Worm (Caenorhabditis elegans) whole organism, L3 larva: ENCODE results near the gene his-4.

ENCODE experiments used
- R02D3.7 ChIP-seq: fragments of 150-350 bp; optimal IDR thresholded peaks from 2 replicates; lab custom pipeline; 2014; ENCODE audit warnings: missing biosample characterization, missing genetic modification characterization
- ZK546.5 ChIP-seq: sonication (generic microtip); optimal IDR thresholded peaks from 2 replicates; lab custom pipeline; 2017; ENCODE audit warnings: missing biosample characterization, missing genetic modification characterization
- ama-1 ChIP-seq: fragments of 150-350 bp; optimal IDR thresholded peaks from 2 replicates; lab custom pipeline; 2018
- ceh-16 ChIP-seq: sonication (generic microtip); optimal IDR thresholded peaks from 2 replicates; lab custom pipeline; 2017; ENCODE audit warnings: missing biosample characterization, missing genetic modification characterization
- ceh-28 ChIP-seq: fragments of 150-350 bp; optimal IDR thresholded peaks from 2 replicates; lab custom pipeline; 2014; ENCODE audit warnings: missing biosample characterization, missing genetic modification reagents, missing genetic modification characterization
- ceh-82 ChIP-seq: fragments of 150-350 bp; optimal IDR thresholded peaks from 2 replicates; lab custom pipeline; 2014; ENCODE audit warnings: missing biosample characterization, missing genetic modification characterization
- daf-12 ChIP-seq: fragments of 150-350 bp; optimal IDR thresholded peaks from 2 replicates; lab custom pipeline; 2014; ENCODE audit warnings: missing biosample characterization, missing genetic modification reagents, missing genetic modification characterization
- egl-27 ChIP-seq: sonication (generic microtip); optimal IDR thresholded peaks from 4 replicates; lab custom pipeline; 2017; ENCODE audit warnings: missing biosample characterization, missing genetic modification reagents, missing genetic modification characterization
- egl-5 ChIP-seq: fragments of 150-350 bp; optimal IDR thresholded peaks from 2 replicates; lab custom pipeline; 2017; ENCODE audit warnings: missing biosample characterization, missing genetic modification reagents, missing genetic modification characterization, inconsistent platforms
- elt-1 ChIP-seq: fragments of 150-350 bp; optimal IDR thresholded peaks from 2 replicates; lab custom pipeline; 2014; ENCODE audit warnings: missing biosample characterization, missing genetic modification characterization
- elt-2 ChIP-seq: sonication (generic microtip); optimal IDR thresholded peaks from 2 replicates; lab custom pipeline; 2016; ENCODE audit warnings: missing genetic modification reagents, mild to moderate bottlenecking, missing genetic modification characterization, missing compliant biosample characterization
- hmg-11 ChIP-seq: sonication (generic microtip); optimal IDR thresholded peaks from 2 replicates; lab custom pipeline; 2016; ENCODE audit warnings: missing genetic modification characterization, missing compliant biosample characterization
- lin-39 ChIP-seq: fragments of 150-350 bp; optimal IDR thresholded peaks from 2 replicates; lab custom pipeline; 2018; ENCODE audit warnings: missing biosample characterization, missing genetic modification reagents, missing genetic modification characterization
- mdl-1 ChIP-seq: fragments of 150-350 bp; optimal IDR thresholded peaks from 2 replicates; lab custom pipeline; 2014; ENCODE audit warnings: missing biosample characterization, missing genetic modification characterization
- mml-1 ChIP-seq: fragments of 150-350 bp; sonication (generic microtip); optimal IDR thresholded peaks from 3 replicates; lab custom pipeline; 2014; ENCODE audit warnings: missing biosample characterization, missing genetic modification characterization
- nfya-1 ChIP-seq: sonication (generic microtip); optimal IDR thresholded peaks from 2 replicates; lab custom pipeline; 2017; ENCODE audit warnings: missing genetic modification characterization, mild to moderate bottlenecking, missing compliant biosample characterization, antibody characterized with exemption, moderate library complexity; ENCODE audit not compliant: insufficient read depth
- nhr-12 ChIP-seq: fragments of 150-350 bp; optimal IDR thresholded peaks from 2 replicates; lab custom pipeline; 2014; ENCODE audit warnings: missing biosample characterization, missing genetic modification characterization
- nhr-23 ChIP-seq: fragments of 150-350 bp; optimal IDR thresholded peaks from 2 replicates; lab custom pipeline; 2014; ENCODE audit warnings: missing biosample characterization, missing genetic modification reagents, missing genetic modification characterization
- nhr-237 ChIP-seq: fragments of 150-350 bp; optimal IDR thresholded peaks from 2 replicates; lab custom pipeline; 2014; ENCODE audit warnings: missing biosample characterization, missing genetic modification characterization
- nhr-25 ChIP-seq: sonication (generic microtip); optimal IDR thresholded peaks from 2 replicates; lab custom pipeline; 2017; ENCODE audit warnings: missing biosample characterization, missing genetic modification characterization
- nhr-28 ChIP-seq: fragments of 150-350 bp; optimal IDR thresholded peaks from 2 replicates; lab custom pipeline; 2014; ENCODE audit warnings: missing biosample characterization, missing genetic modification characterization
- nhr-43 ChIP-seq: sonication (generic microtip); optimal IDR thresholded peaks from 2 replicates; lab custom pipeline; 2016; ENCODE audit warnings: mild to moderate bottlenecking, missing genetic modification characterization, missing compliant biosample characterization; ENCODE audit not compliant: poor library complexity, severe bottlenecking
- nhr-67 ChIP-seq: fragments of 150-350 bp; optimal IDR thresholded peaks from 2 replicates; lab custom pipeline; 2014; ENCODE audit warnings: missing biosample characterization, missing genetic modification characterization
- nhr-76 ChIP-seq: fragments of 150-350 bp; sonication (generic microtip); optimal IDR thresholded peaks from 5 replicates; lab custom pipeline; 2014; ENCODE audit warnings: missing biosample characterization, missing genetic modification characterization
- pha-4 ChIP-seq: fragments of 150-350 bp; optimal IDR thresholded peaks from 2 replicates; lab custom pipeline; 2014; ENCODE audit warnings: missing biosample characterization, missing genetic modification reagents, missing genetic modification characterization
- pqm-1 ChIP-seq: fragments of 150-350 bp; optimal IDR thresholded peaks from 2 replicates; lab custom pipeline; 2017; ENCODE audit warnings: missing biosample characterization, missing genetic modification characterization, inconsistent platforms
- sea-2 ChIP-seq: fragments of 150-350 bp; sonication (generic microtip); optimal IDR thresholded peaks from 4 replicates; lab custom pipeline; 2014; ENCODE audit warnings: missing biosample characterization, missing genetic modification reagents, missing genetic modification characterization
- skn-1 ChIP-seq: fragments of 150-350 bp; optimal IDR thresholded peaks from 2 replicates; lab custom pipeline; 2014; ENCODE audit warnings: missing biosample characterization, missing genetic modification characterization
- snpc-4 ChIP-seq: fragments of 150-350 bp; optimal IDR thresholded peaks from 2 replicates; lab custom pipeline; 2014; ENCODE audit warnings: missing biosample characterization, missing genetic modification characterization
- tbx-2 ChIP-seq: sonication (generic microtip); optimal IDR thresholded peaks from 2 replicates; lab custom pipeline; 2016; ENCODE audit warnings: mild to moderate bottlenecking, missing genetic modification characterization, missing compliant biosample characterization
- unc-62 ChIP-seq: fragments of 150-350 bp; sonication (generic microtip); optimal IDR thresholded peaks from 4 replicates; lab custom pipeline; 2014; ENCODE audit warnings: missing biosample characterization, missing genetic modification reagents, missing genetic modification characterization
- zag-1 ChIP-seq: fragments of 150-350 bp; optimal IDR thresholded peaks from 2 replicates; lab custom pipeline; 2014; ENCODE audit warnings: missing biosample characterization, missing genetic modification characterization
- ztf-4 ChIP-seq: fragments of 150-350 bp; optimal IDR thresholded peaks from 2 replicates; lab custom pipeline; 2014; ENCODE audit warnings: missing biosample characterization, missing genetic modification characterization

The his-4 gene

ce11 chrV:16040140-16040827 is at the start of gene his-4, which contains the start of gene his-3:
Gene his-4 (minus strand): TSS chrV:16040515.
Gene his-3 (plus strand): TSS chrV:16040808.
- TF ChIP-seq elt-2 (tag; lab: Kevin White, UChicago) (peak; percentile 60), nhr-25 (tag; lab: Kevin White, UChicago) (peak; percentile 93), nhr-23 (tag; lab: Kevin White, UChicago) (peak; percentile 30), pqm-1 (tag; lab: Kevin White, UChicago) (peak; percentile 41), pha-4 (peak; percentile 68), elt-1 (tag; lab: Kevin White, UChicago) (peak; percentile 11), snpc-4 (tag; lab: Kevin White, UChicago) (peak; percentile 28)

DNA sequence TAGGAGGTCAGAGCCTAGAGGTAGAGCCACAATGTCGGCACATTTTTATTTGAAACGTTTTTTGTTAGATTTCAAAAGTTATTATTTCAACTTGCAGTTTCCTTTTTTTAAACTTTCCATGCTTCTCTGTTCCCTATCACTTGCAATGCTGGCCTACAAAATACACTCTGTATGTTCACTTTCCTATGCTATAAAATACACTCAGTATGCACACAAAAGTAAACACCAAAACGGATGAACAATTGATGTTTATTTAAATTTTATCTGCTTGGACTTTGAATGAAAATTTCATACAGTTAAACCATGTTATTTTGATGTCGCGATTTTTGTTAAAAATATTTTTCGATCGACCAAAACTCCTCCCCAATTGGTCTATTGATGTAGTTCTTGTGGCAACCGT is 40.4 kb upstream of the his-4 start:
- TF ChIP-seq pqm-1 (tag; lab: Kevin White, UChicago) (peak; percentile 68), elt-2 (tag; lab: Kevin White, UChicago) (peak; percentile 18), egl-27 (no peak), pha-4 (peak; percentile 44)

- TF ChIP-seq zag-1 (tag; lab: Kevin White, UChicago), result no peak
- TF ChIP-seq ceh-28 (tag; lab: Kevin White, UChicago), result no peak
- TF ChIP-seq tbx-2, result no peak
- no peak for TF ChIP-seq nhr-25 (tag; lab: Kevin White, UChicago)
- TF ChIP-seq pqm-1 (tag; lab: Kevin White, UChicago), result peak; percentile 74
- no peak for TF ChIP-seq ceh-82 (tag; lab: Kevin White, UChicago)
- TF ChIP-seq elt-2 (tag; lab: Kevin White, UChicago), result peak; percentile 84
Observed at ce11 chrV:16080039-16080438, 39.7 kb upstream of the his-4 start.

DNA sequence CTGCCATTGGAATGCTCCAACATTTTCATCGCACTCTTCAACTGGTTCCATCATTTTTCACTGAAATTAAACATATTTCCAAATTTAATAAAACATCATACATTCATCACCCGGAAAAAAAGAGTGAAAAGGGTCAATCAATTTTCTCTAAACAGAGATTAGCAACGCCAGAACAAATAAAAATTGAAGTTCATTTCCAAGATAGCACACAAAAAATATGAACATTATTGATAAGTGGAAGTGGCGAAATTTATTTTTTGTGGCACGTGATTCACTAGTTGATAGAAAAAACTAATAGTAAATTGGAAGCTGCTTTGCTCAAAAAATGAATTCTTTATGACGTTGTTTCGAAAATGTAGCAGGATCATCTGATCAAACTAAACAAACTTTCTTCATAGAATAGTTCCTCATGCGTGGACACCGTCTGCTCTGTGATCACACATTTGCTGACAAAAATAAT is 35.0 kb upstream of the his-4 start, which contains the start of the genes F14H3.12 and srj-29:
F14H3.12 (minus strand) TSS at position 74 of the 460 bp plus-strand sequence.
srj-29 (plus strand) TSS at position 410 of the 460 bp plus-strand sequence.
- TF ChIP-seq sea-2, result no peak
- no peak for TF ChIP-seq ztf-4 (tag; lab: Kevin White, UChicago)
- peak; percentile 79 for TF ChIP-seq elt-2 (tag; lab: Kevin White, UChicago)
- no peak for TF ChIP-seq mml-1 (tag; lab: Kevin White, UChicago)
- peak; percentile 47 for TF ChIP-seq pqm-1 (tag; lab: Kevin White, UChicago)
- TF ChIP-seq nhr-28 (tag; lab: Kevin White, UChicago), result no peak

ce11 chrV:16073856-16074255 is 33.5 kb upstream of the his-4 start, which contains the start of gene srj-10:
Gene srj-10 (minus strand): TSS chrV:16073956.
- TF ChIP-seq daf-12 (tag; lab: Kevin White, UChicago) (no peak), nhr-237 (no peak), ztf-4 (tag; lab: Kevin White, UChicago) (no peak), ceh-16 (tag; lab: Kevin White, UChicago) (no peak), unc-62 (no peak), ama-1 (lab: Kevin White, UChicago) (no peak), ceh-82 (tag; lab: Kevin White, UChicago) (no peak), egl-5 (tag; lab: Kevin White, UChicago) (no peak), R02D3.7 (tag; lab: Kevin White, UChicago) (no peak), nhr-43 (tag; lab: Kevin White, UChicago) (no peak)

DNA sequence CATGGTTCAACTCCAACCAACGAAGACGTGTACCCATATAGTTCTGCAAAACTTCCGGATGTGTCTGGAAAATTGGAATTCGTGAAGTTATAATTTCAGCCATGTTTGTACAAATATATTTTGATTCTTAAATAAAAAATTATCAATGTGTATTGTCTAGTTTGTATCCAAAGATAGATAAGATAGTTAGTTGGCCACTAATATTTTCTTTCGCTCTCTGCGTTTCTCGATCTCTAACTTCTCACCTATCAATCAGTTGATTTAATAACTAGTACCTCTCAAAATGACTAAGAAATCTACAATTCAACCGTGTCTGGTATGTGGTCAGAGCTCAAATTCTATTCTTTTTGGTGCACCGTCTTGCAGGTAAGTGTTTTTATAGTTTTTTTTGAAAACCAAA is 30.9 kb upstream of the his-4 start, which contains the start of gene nhr-176:
nhr-176 (plus strand) TSS at position 159 of the 400 bp plus-strand sequence.
- TF ChIP-seq nhr-12 (tag; lab: Kevin White, UChicago), result no peak
- TF ChIP-seq pqm-1 (tag; lab: Kevin White, UChicago), result peak; percentile 38
- peak; percentile 55 for TF ChIP-seq elt-2 (tag; lab: Kevin White, UChicago)

DNA sequence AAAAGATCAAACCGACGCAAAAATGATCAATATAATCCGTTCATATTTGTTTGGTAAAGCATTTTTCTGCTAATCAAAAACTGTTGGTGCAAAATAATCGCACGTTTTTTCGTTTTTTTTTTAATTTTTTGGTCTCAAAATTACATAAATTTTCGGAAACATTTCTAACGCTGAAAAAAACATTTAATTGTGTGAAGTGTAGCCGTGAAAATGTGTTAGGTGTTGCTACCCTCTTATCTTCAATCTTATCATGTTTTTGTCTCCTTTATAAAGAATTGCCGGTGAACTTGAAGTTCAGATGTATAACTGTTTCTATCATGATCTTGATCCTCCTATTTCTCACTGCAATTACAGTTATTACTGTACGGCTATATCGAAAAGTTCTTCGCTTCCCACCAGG is 28.6 kb upstream of the his-4 start, which contains the start of gene cyp-35D1:
cyp-35D1 (plus strand) TSS at position 301 of the 400 bp plus-strand sequence.
- TF ChIP-seq ztf-4 (tag; lab: Kevin White, UChicago) (no peak), egl-27 (no peak), hmg-11 (tag; lab: Kevin White, UChicago) (no peak), tbx-2 (no peak), pqm-1 (tag; lab: Kevin White, UChicago) (no peak), mdl-1 (no peak), nhr-28 (tag; lab: Kevin White, UChicago) (no peak), ZK546.5 (tag; lab: Kevin White, UChicago) (no peak), nfya-1 (no peak), nhr-25 (tag; lab: Kevin White, UChicago) (no peak), skn-1 (no peak), ama-1 (lab: Kevin White, UChicago) (no peak), nhr-76 (tag; lab: Kevin White, UChicago) (no peak), lin-39 (tag; lab: Kevin White, UChicago) (no peak), mml-1 (tag; lab: Kevin White, UChicago) (no peak), nhr-67 (no peak), ceh-28 (tag; lab: Kevin White, UChicago) (no peak), egl-5 (tag; lab: Kevin White, UChicago) (no peak)
